Worm (Caenorhabditis elegans) whole organism, L1 larva: Measurements from ENCODE around the gene sru-37.

Experiments
- nhr-11 ChIP-seq: fragments of 150-350 bp; optimal IDR thresholded peaks from 2 replicates; lab custom pipeline; 2014; ENCODE audit warnings: missing biosample characterization, missing genetic modification characterization
- snu-23 ChIP-seq: sonication (generic microtip); optimal IDR thresholded peaks from 2 replicates; lab custom pipeline; 2016; ENCODE audit warnings: missing genetic modification characterization, missing compliant biosample characterization

ce11 chrV:9768828-9769778 lies 36.2 kb upstream of the sru-37 start, which contains the start of gene unc-42:
- TF ChIP-seq nhr-11 (no peak), snu-23 (GFP tag; lab: Kevin White, UChicago) (no peak)
